Worm (Caenorhabditis elegans) whole organism, young adult: Measurements from ENCODE around the gene M05D6.2.

Experiments
- B0019.2 ChIP-seq: fragments of 200-800 bp; sonication (Bioruptor generic); conservative IDR thresholded peaks from 2 replicates; pipeline ENCODE4 v1.3.6; 2022; ENCODE audit warnings: missing genetic modification reagents, missing genetic modification characterization, missing compliant biosample characterization
- B0035.1 ChIP-seq: sonication (generic microtip); optimal IDR thresholded peaks from 2 replicates; lab custom pipeline; 2016; ENCODE audit warnings: missing genetic modification characterization, mild to moderate bottlenecking, missing compliant biosample characterization, missing genotype, missing genetic modification reagents
- B0261.1 ChIP-seq: sonication (generic microtip); optimal IDR thresholded peaks from 2 replicates; lab custom pipeline; 2016; ENCODE audit warnings: mild to moderate bottlenecking, missing genetic modification characterization, moderate library complexity, missing compliant biosample characterization
- B0336.3 ChIP-seq: fragments of 200-800 bp; sonication (Bioruptor generic); IDR thresholded peaks from 2 replicates; pipeline ENCODE4 v1.3.6; 2022; ENCODE audit warnings: missing genetic modification characterization, missing compliant biosample characterization
- D2030.7 ChIP-seq: fragments of 200-800 bp; sonication (Bioruptor generic); IDR thresholded peaks from 2 replicates; pipeline ENCODE4 v1.3.6; 2022; ENCODE audit warnings: missing genetic modification reagents, missing genetic modification characterization, missing compliant biosample characterization
- F37B4.10 ChIP-seq: fragments of 200-800 bp; sonication (Bioruptor generic); IDR thresholded peaks from 2 replicates; pipeline ENCODE4 v1.3.6; 2022; ENCODE audit warnings: missing genetic modification characterization, missing compliant biosample characterization
- F39B2.1 ChIP-seq: fragments of 200-800 bp; sonication (Bioruptor generic); IDR thresholded peaks from 2 replicates; pipeline ENCODE4 v1.3.6; 2022; ENCODE audit warnings: missing genetic modification reagents, missing genetic modification characterization, missing compliant biosample characterization
- T07F8.4 ChIP-seq: sonication (generic microtip); optimal IDR thresholded peaks from 2 replicates; lab custom pipeline; 2016; ENCODE audit warnings: mild to moderate bottlenecking, missing genetic modification characterization, moderate library complexity, missing compliant biosample characterization
- Y53G8AR.9 ChIP-seq: fragments of 200-800 bp; sonication (Bioruptor generic); conservative IDR thresholded peaks from 2 replicates; pipeline ENCODE4 v1.3.6; 2022; ENCODE audit warnings: missing genetic modification reagents, missing genetic modification characterization, missing compliant biosample characterization
- Y67H2A.10 ChIP-seq: fragments of 200-800 bp; sonication (Bioruptor generic); conservative IDR thresholded peaks from 2 replicates; pipeline ENCODE4 v1.3.6; 2022; ENCODE audit warnings: missing genetic modification reagents, missing genetic modification characterization, missing compliant biosample characterization
- akir-1 ChIP-seq: fragments of 200-800 bp; sonication (Bioruptor generic); optimal IDR thresholded peaks from 2 replicates; lab custom pipeline; 2018; ENCODE audit warnings: mild to moderate bottlenecking, missing genetic modification characterization, moderate library complexity, missing compliant biosample characterization
- ama-1 ChIP-seq, 3 experiments: fragments of 150-350 bp in 1 of 3; sonication (generic microtip) in 2 of 3; optimal IDR thresholded peaks; 2 replicates each; lab custom pipeline; 2014 to 2018; ENCODE audit warnings: missing biosample characterization in 2 of 3, missing genetic modification characterization in 2 of 3, missing genetic modification reagents in 2 of 3
- atf-7 ChIP-seq: sonication (generic microtip); optimal IDR thresholded peaks from 2 replicates; lab custom pipeline; 2017; ENCODE audit warnings: mild to moderate bottlenecking, missing genetic modification characterization, missing compliant biosample characterization
- bed-1 ChIP-seq: fragments of 200-800 bp; sonication (Bioruptor generic); IDR thresholded peaks from 2 replicates; pipeline ENCODE4 v1.3.6; 2022; ENCODE audit warnings: missing genetic modification reagents, missing genetic modification characterization, missing compliant biosample characterization
- bed-2 ChIP-seq: fragments of 200-800 bp; sonication (Bioruptor generic); IDR thresholded peaks from 2 replicates; pipeline ENCODE4 v1.3.6; 2022; ENCODE audit warnings: missing genetic modification reagents, missing genetic modification characterization, missing compliant biosample characterization
- ccch-3 ChIP-seq: fragments of 200-800 bp; sonication (Bioruptor generic); optimal IDR thresholded peaks from 2 replicates; lab custom pipeline; 2018; ENCODE audit warnings: mild to moderate bottlenecking, missing genetic modification characterization, missing compliant biosample characterization
- cebp-2 ChIP-seq: fragments of 200-800 bp; sonication (Bioruptor generic); IDR thresholded peaks from 2 replicates; pipeline ENCODE4 v1.3.6; 2022; ENCODE audit warnings: missing genetic modification characterization, missing compliant biosample characterization
- ceh-27 ChIP-seq: fragments of 200-800 bp; sonication (Bioruptor generic); optimal IDR thresholded peaks from 2 replicates; lab custom pipeline; 2018; ENCODE audit warnings: mild to moderate bottlenecking, missing genetic modification characterization, moderate library complexity, missing compliant biosample characterization
- ceh-58 ChIP-seq: fragments of 200-800 bp; sonication (Bioruptor generic); IDR thresholded peaks from 2 replicates; pipeline ENCODE4 v1.3.6; 2022; ENCODE audit warnings: missing genetic modification characterization, missing compliant biosample characterization
- chd-7 ChIP-seq: sonication (generic microtip); optimal IDR thresholded peaks from 2 replicates; lab custom pipeline; 2016; ENCODE audit warnings: mild to moderate bottlenecking, missing genetic modification characterization, moderate library complexity, missing compliant biosample characterization
- dpff-1 ChIP-seq: sonication (generic microtip); optimal IDR thresholded peaks from 2 replicates; lab custom pipeline; 2017; ENCODE audit warnings: mild to moderate bottlenecking, missing genetic modification characterization, missing compliant biosample characterization
- efl-1 ChIP-seq: fragments of 150-350 bp; optimal IDR thresholded peaks from 2 replicates; lab custom pipeline; 2014; ENCODE audit warnings: missing biosample characterization, missing genetic modification reagents, missing genetic modification characterization
- egl-18 ChIP-seq: fragments of 200-800 bp; sonication (Bioruptor generic); IDR thresholded peaks from 2 replicates; pipeline ENCODE4 v1.3.6; 2022; ENCODE audit warnings: missing genetic modification reagents, missing genetic modification characterization, missing compliant biosample characterization
- egrh-3 ChIP-seq: fragments of 200-800 bp; sonication (Bioruptor generic); IDR thresholded peaks from 2 replicates; pipeline ENCODE4 v1.3.6; 2022; ENCODE audit warnings: missing genetic modification reagents, missing genetic modification characterization, missing compliant biosample characterization
- fkh-3 ChIP-seq: sonication (generic microtip); optimal IDR thresholded peaks from 2 replicates; lab custom pipeline; 2016; ENCODE audit warnings: mild to moderate bottlenecking, missing genetic modification characterization, missing compliant biosample characterization
- hrde-1 ChIP-seq: sonication (generic microtip); optimal IDR thresholded peaks from 2 replicates; lab custom pipeline; 2016; ENCODE audit warnings: missing genetic modification characterization, mild to moderate bottlenecking, missing compliant biosample characterization, moderate library complexity, missing genotype, missing genetic modification reagents, borderline replicate concordance
- lag-1 ChIP-seq: fragments of 200-800 bp; sonication (Bioruptor generic); IDR thresholded peaks from 2 replicates; pipeline ENCODE4 v1.3.6; 2022; ENCODE audit warnings: missing genetic modification reagents, missing genetic modification characterization, missing compliant biosample characterization
- lin-26 ChIP-seq: fragments of 200-800 bp; sonication (Bioruptor generic); IDR thresholded peaks from 2 replicates; pipeline ENCODE4 v1.3.6; 2022; ENCODE audit warnings: missing genetic modification reagents, missing genetic modification characterization, missing compliant biosample characterization
- lin-35 ChIP-seq, 3 experiments: fragments of 150-350 bp in 2 of 3; sonication (generic microtip) in 1 of 3; optimal IDR thresholded peaks; 2 replicates each; lab custom pipeline; 2014 to 2018; ENCODE audit warnings: missing biosample characterization in 3 of 3, missing genetic modification characterization in 3 of 3, missing genetic modification reagents in 3 of 3
- lin-54 ChIP-seq: fragments of 200-800 bp; sonication (Bioruptor generic); optimal IDR thresholded peaks from 2 replicates; lab custom pipeline; 2018; ENCODE audit warnings: mild to moderate bottlenecking, missing genetic modification characterization, missing compliant biosample characterization
- lsl-1 ChIP-seq: fragments of 200-800 bp; sonication (Bioruptor generic); optimal IDR thresholded peaks from 2 replicates; lab custom pipeline; 2018; ENCODE audit warnings: mild to moderate bottlenecking, missing genetic modification characterization, moderate library complexity, missing compliant biosample characterization
- madf-10 ChIP-seq: sonication (generic microtip); optimal IDR thresholded peaks from 2 replicates; lab custom pipeline; 2016; ENCODE audit warnings: mild to moderate bottlenecking, missing genetic modification characterization, missing compliant biosample characterization
- madf-8 ChIP-seq: fragments of 200-800 bp; sonication (Bioruptor generic); conservative IDR thresholded peaks from 2 replicates; pipeline ENCODE4 v1.3.6; 2022; ENCODE audit warnings: missing genetic modification reagents, missing genetic modification characterization, missing compliant biosample characterization
- mes-4 ChIP-seq: sonication (generic microtip); optimal IDR thresholded peaks from 2 replicates; lab custom pipeline; 2016; ENCODE audit warnings: missing genotype, missing genetic modification characterization, missing compliant biosample characterization
- nfya-2 ChIP-seq: fragments of 200-800 bp; sonication (Bioruptor generic); IDR thresholded peaks from 2 replicates; pipeline ENCODE4 v1.3.6; 2022; ENCODE audit warnings: missing genetic modification reagents, missing genetic modification characterization, missing compliant biosample characterization
- nhr-27 ChIP-seq: fragments of 200-800 bp; sonication (Bioruptor generic); optimal IDR thresholded peaks from 2 replicates; lab custom pipeline; 2018; ENCODE audit warnings: mild to moderate bottlenecking, missing genetic modification characterization, moderate library complexity, missing compliant biosample characterization
- nhr-90 ChIP-seq: sonication (generic microtip); optimal IDR thresholded peaks from 2 replicates; lab custom pipeline; 2016; ENCODE audit warnings: missing genotype, mild to moderate bottlenecking, missing genetic modification characterization, missing compliant biosample characterization
- rcor-1 ChIP-seq: fragments of 200-800 bp; sonication (Bioruptor generic); IDR thresholded peaks from 2 replicates; pipeline ENCODE4 v1.3.6; 2022; ENCODE audit warnings: missing genetic modification reagents, missing genetic modification characterization, missing compliant biosample characterization
- rpc-1 ChIP-seq, 2 experiments: fragments of 150-350 bp in 1 of 2; sonication (generic microtip) in 1 of 2; optimal IDR thresholded peaks; 2 replicates each; lab custom pipeline; 2014 to 2018; ENCODE audit warnings: missing biosample characterization in 1 of 2, missing genetic modification characterization in 1 of 2, missing genetic modification reagents in 1 of 2, missing genotype in 1 of 2
- snpc-1.1 ChIP-seq: sonication (generic microtip); optimal IDR thresholded peaks from 2 replicates; lab custom pipeline; 2017; ENCODE audit warnings: missing genetic modification characterization, mild to moderate bottlenecking, missing compliant biosample characterization, antibody characterized with exemption, moderate library complexity, missing genotype, missing genetic modification reagents; ENCODE audit not compliant: insufficient read depth
- snpc-1.3 ChIP-seq: sonication (generic microtip); optimal IDR thresholded peaks from 2 replicates; lab custom pipeline; 2017; ENCODE audit warnings: missing genetic modification characterization, mild to moderate bottlenecking, missing compliant biosample characterization, antibody characterized with exemption, moderate library complexity, missing genotype, missing genetic modification reagents; ENCODE audit not compliant: insufficient read depth
- tbx-9 ChIP-seq: sonication (generic microtip); optimal IDR thresholded peaks from 2 replicates; lab custom pipeline; 2016; ENCODE audit warnings: borderline replicate concordance, missing genetic modification characterization, inconsistent platforms, missing compliant biosample characterization
- tlf-1 ChIP-seq: fragments of 200-800 bp; sonication (Bioruptor generic); optimal IDR thresholded peaks from 2 replicates; lab custom pipeline; 2018; ENCODE audit warnings: mild to moderate bottlenecking, missing genetic modification characterization, missing compliant biosample characterization
- unc-62 ChIP-seq: fragments of 150-350 bp; optimal IDR thresholded peaks from 2 replicates; lab custom pipeline; 2014; ENCODE audit warnings: missing biosample characterization, missing genetic modification reagents, missing genetic modification characterization
- ztf-22 ChIP-seq: fragments of 200-800 bp; sonication (Bioruptor generic); optimal IDR thresholded peaks from 2 replicates; lab custom pipeline; 2018; ENCODE audit warnings: mild to moderate bottlenecking, missing genetic modification characterization, moderate library complexity, missing compliant biosample characterization
- ztf-28 ChIP-seq: fragments of 200-800 bp; sonication (Bioruptor generic); IDR thresholded peaks from 2 replicates; pipeline ENCODE4 v1.3.6; 2022; ENCODE audit warnings: missing genetic modification reagents, missing genetic modification characterization, missing compliant biosample characterization
- ztf-3 ChIP-seq: fragments of 200-800 bp; sonication (Bioruptor generic); optimal IDR thresholded peaks from 2 replicates; lab custom pipeline; 2018; ENCODE audit warnings: mild to moderate bottlenecking, missing genetic modification characterization, missing compliant biosample characterization

Gene M05D6.2

DNA sequence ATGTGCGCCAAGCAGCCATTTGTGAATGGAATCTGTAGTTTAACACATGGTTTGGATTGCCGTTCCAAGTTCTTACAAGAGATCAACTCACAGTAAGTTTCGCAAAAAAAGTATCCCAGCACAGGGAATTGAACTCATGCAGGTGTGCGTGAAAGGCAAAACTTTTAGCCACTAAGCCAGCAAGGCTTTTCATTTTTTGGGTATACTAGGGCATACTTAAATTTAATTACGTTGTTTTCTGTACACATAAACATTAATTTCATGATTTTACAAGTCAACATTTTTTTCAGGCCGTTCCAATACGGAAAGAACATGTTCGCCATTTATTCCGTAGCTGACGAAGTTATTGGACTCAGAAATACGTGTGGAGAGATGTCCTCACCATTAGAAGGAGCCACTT is 26.4 kb upstream of the M05D6.2 start (continued):
- TF ChIP-seq ztf-22 (GFP tag; lab: Kevin White, UChicago), result peak; percentile 45
- TF ChIP-seq madf-10 (tag; lab: Kevin White, UChicago), result peak; percentile 27
- TF ChIP-seq D2030.7 (GFP tag; lab: Robert Waterston, UW), result no peak
- TF ChIP-seq atf-7, result peak; percentile 61
- TF ChIP-seq lin-54, result peak; percentile 66
- TF ChIP-seq mes-4 (tag; lab: Kevin White, UChicago), result peak; percentile 88
- TF ChIP-seq chd-7 (tag; lab: Kevin White, UChicago), result peak; percentile 61
- no peak for TF ChIP-seq bed-2 (GFP tag; lab: Robert Waterston, UW)
- TF ChIP-seq lsl-1 (GFP tag; lab: Kevin White, UChicago), result peak; percentile 44
- no peak for TF ChIP-seq Y67H2A.10 (GFP tag; lab: Robert Waterston, UW)
- TF ChIP-seq madf-8 (GFP tag; lab: Robert Waterston, UW), result no peak; the same call in 1 of the 2 replicates
- peak; percentile 87 for TF ChIP-seq dpff-1 (tag; lab: Kevin White, UChicago)
- TF ChIP-seq ceh-58 (GFP tag; lab: Robert Waterston, UW), result peak; percentile 98
- TF ChIP-seq B0035.1 (tag; lab: Kevin White, UChicago), result peak; percentile 69
- peak; percentile 76 for TF ChIP-seq fkh-3 (tag; lab: Kevin White, UChicago)
- peak; percentile 23; the same call in 1 of the 2 replicates for TF ChIP-seq F39B2.1 (GFP tag; lab: Robert Waterston, UW)
- peak; percentile 97 for TF ChIP-seq rpc-1 (optimal IDR thresholded peaks at IDR 0.05; lab: Kevin White, UChicago)
- peak; percentile 99 for TF ChIP-seq rpc-1 (tag; optimal IDR thresholded peaks at IDR 0.05; lab: Kevin White, UChicago)
- peak; percentile 98 for TF ChIP-seq lin-26 (GFP tag; lab: Robert Waterston, UW)
- TF ChIP-seq lin-35 (GFP tag; optimal IDR thresholded peaks at IDR 0.05; lab: Kevin White, UChicago), result peak in 1 of 3 experiments; percentile 56
- peak; percentile 34 for TF ChIP-seq ceh-27 (GFP tag; lab: Kevin White, UChicago)
- peak; percentile 52 for TF ChIP-seq snpc-1.1
- peak; percentile 88 for TF ChIP-seq snpc-1.3 (tag; lab: Kevin White, UChicago)
- TF ChIP-seq lag-1 (GFP tag; lab: Robert Waterston, UW), result no peak
- TF ChIP-seq B0019.2 (GFP tag; lab: Robert Waterston, UW), result no peak
- peak; percentile 75 for TF ChIP-seq B0261.1
- TF ChIP-seq ztf-3 (GFP tag; lab: Kevin White, UChicago), result peak; percentile 6
- peak; percentile 85 for TF ChIP-seq nhr-90 (tag; lab: Kevin White, UChicago)
- TF ChIP-seq Y53G8AR.9 (GFP tag; lab: Robert Waterston, UW), result peak; percentile 93
- TF ChIP-seq akir-1, result no peak
- TF ChIP-seq nfya-2 (GFP tag; lab: Robert Waterston, UW), result no peak
- TF ChIP-seq T07F8.4 (tag; lab: Kevin White, UChicago), result peak; percentile 68
- 0 out of 2 replicates have a peak, but pooled peaks have one; percentile 84 for TF ChIP-seq cebp-2 (GFP tag; lab: Robert Waterston, UW)
- TF ChIP-seq tbx-9 (tag; lab: Kevin White, UChicago), result peak; percentile 95
- peak; percentile 73 for TF ChIP-seq rcor-1
- peak; percentile 89 for TF ChIP-seq hrde-1 (tag; lab: Kevin White, UChicago)
- no peak for TF ChIP-seq bed-1 (GFP tag; lab: Robert Waterston, UW)
- TF ChIP-seq F37B4.10, result 0 out of 2 replicates have a peak, but pooled peaks have one; percentile 75
- peak; percentile 95 for TF ChIP-seq nhr-27 (tag; lab: Kevin White, UChicago)
- TF ChIP-seq egl-18 (GFP tag; lab: Robert Waterston, UW), result 0 out of 2 replicates have a peak, but pooled peaks have one; percentile 61
- TF ChIP-seq egrh-3 (GFP tag; lab: Robert Waterston, UW), result no peak
- TF ChIP-seq unc-62 (GFP tag; lab: Kevin White, UChicago), result no peak
- no peak for TF ChIP-seq ccch-3 (GFP tag; lab: Kevin White, UChicago)
- no peak for TF ChIP-seq B0336.3 (GFP tag; lab: Robert Waterston, UW)
- peak; percentile 41 for TF ChIP-seq tlf-1 (GFP tag; lab: Kevin White, UChicago)
- 0 out of 2 replicates have a peak, but pooled peaks have one; percentile 25 for TF ChIP-seq ztf-28 (GFP tag; lab: Robert Waterston, UW)
- no peak for TF ChIP-seq efl-1 (GFP tag; lab: Kevin White, UChicago)
- TF ChIP-seq ama-1 (optimal IDR thresholded peaks at IDR 0.05; lab: Kevin White, UChicago), result no peak
- peak; percentile 87 to 91 for TF ChIP-seq ama-1 (GFP tag; optimal IDR thresholded peaks at IDR 0.05; lab: Kevin White, UChicago)
